Worm (Caenorhabditis elegans): ENCODE measurements around the gene atp-2.
A peak's percentile ranks its signal among the peaks of the same experiment; 100 is the strongest.

The atp-2 gene

DNA sequence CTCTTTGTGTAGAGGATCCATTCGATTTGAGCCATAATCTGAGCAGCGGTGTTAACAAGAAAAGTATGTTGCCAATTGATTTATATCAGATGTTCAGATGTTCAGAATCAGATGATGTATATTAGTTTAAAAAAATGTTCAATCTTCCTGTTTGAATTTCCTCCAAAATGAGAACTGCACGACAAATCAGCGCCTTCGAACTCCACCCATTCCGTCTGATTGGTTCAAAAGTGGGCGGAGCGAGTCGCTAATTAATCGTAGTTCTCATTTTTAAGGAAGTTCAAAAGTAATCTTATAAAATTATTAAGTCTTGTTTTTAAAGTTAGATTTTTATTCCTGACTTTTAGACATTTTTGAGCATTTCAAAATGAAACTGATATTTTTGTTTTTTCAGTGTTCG, 49.1 kb upstream of the atp-2 start:
- TF ChIP-seq peb-1 (tag; optimal IDR thresholded peaks at IDR 0.05) (no peak), mdl-1 (tag; optimal IDR thresholded peaks at IDR 0.05) (no peak), C34F6.9 (tag; optimal IDR thresholded peaks at IDR 0.05) (no peak), nhr-11 (tag; optimal IDR thresholded peaks at IDR 0.05) (no peak), lin-13 (GFP tag; optimal IDR thresholded peaks at IDR 0.05) (no peak), egl-27 (tag; optimal IDR thresholded peaks at IDR 0.05) (no peak), dmd-4 (tag; optimal IDR thresholded peaks at IDR 0.05) (no peak), nhr-129 (tag; optimal IDR thresholded peaks at IDR 0.05) (no peak), elt-1 (tag; optimal IDR thresholded peaks at IDR 0.05) (no peak), fos-1 (tag; optimal IDR thresholded peaks at IDR 0.05) (no peak), nhr-25 (tag; optimal IDR thresholded peaks at IDR 0.05) (no peak), R02D3.7 (tag; optimal IDR thresholded peaks at IDR 0.05) (no peak), zag-1 (tag; optimal IDR thresholded peaks at IDR 0.05) (no peak), lin-39 (tag; optimal IDR thresholded peaks at IDR 0.05) (no peak), crh-2 (tag; optimal IDR thresholded peaks at IDR 0.05) (no peak), alr-1 (tag; optimal IDR thresholded peaks at IDR 0.05) (no peak), unc-55 (GFP tag; optimal IDR thresholded peaks at IDR 0.05) (no peak), ztf-11 (tag; optimal IDR thresholded peaks at IDR 0.05) (no peak), mab-5 (tag; optimal IDR thresholded peaks at IDR 0.05) (no peak)

DNA sequence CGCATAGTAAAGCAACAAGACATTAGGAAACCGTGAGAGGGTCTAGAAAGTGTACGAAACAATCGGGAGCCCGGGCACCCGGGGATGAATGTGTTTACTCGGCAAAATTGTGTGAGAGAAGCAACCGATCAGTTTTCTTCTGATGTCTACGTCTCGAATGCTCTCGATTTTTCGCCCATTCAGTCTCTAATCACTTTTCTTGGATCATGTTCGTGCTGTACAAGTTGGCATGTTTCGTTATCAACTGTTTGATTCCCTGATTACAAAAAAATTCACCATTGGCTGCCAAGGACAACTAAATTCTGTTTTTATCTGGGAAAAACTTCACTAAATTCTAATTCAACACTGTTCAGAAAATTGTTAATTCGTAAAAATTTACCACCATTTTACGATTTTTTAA, 47.6 kb upstream of the atp-2 start:
- TF ChIP-seq fos-1 (tag; optimal IDR thresholded peaks at IDR 0.05) (peak; percentile 51), unc-39 (tag; optimal IDR thresholded peaks at IDR 0.05) (no peak), nhr-10 (tag; optimal IDR thresholded peaks at IDR 0.05) (no peak), sem-4 (tag; optimal IDR thresholded peaks at IDR 0.05) (no peak), nhr-129 (tag; optimal IDR thresholded peaks at IDR 0.05) (peak; percentile 33), egl-27 (tag; optimal IDR thresholded peaks at IDR 0.05) (no peak), ztf-4 (tag; optimal IDR thresholded peaks at IDR 0.05) (no peak), lsy-2 (tag; optimal IDR thresholded peaks at IDR 0.05) (no peak), gmeb-1 (tag; optimal IDR thresholded peaks at IDR 0.05) (no peak), nhr-6 (tag; optimal IDR thresholded peaks at IDR 0.05) (no peak), zag-1 (tag; optimal IDR thresholded peaks at IDR 0.05) (no peak), ztf-1 (GFP tag; conservative IDR thresholded peaks at IDR 0.05) (no peak), F13H6.1 (tag; optimal IDR thresholded peaks at IDR 0.05) (no peak), unc-62 (GFP tag; optimal IDR thresholded peaks at IDR 0.05) (no peak), nhr-11 (tag; optimal IDR thresholded peaks at IDR 0.05) (no peak)

DNA sequence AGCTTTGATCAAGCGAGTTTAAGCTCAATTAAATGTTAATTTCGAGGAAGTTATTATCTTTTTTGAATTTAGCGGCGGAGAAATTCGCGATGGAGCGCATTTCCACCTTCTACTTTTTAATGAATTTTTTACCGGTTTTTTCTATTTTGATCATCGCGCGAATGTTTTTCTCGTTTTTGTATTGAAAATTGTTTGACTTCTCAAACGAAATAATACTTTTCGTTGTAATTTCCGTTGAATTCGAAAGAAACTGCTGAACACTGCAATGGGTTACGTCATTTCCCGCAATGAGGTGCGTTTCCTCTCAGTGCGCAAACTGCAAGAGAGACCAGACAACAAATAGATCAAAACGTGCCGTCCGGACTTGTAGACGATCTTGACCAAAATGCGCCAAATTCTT, 47.0 kb upstream of the atp-2 start:
- no peak for TF ChIP-seq nhr-6 (tag; optimal IDR thresholded peaks at IDR 0.05)
- TF ChIP-seq nhr-129 (tag; optimal IDR thresholded peaks at IDR 0.05) = peak; percentile 42
- TF ChIP-seq fos-1 (tag; optimal IDR thresholded peaks at IDR 0.05) = peak; percentile 22

DNA sequence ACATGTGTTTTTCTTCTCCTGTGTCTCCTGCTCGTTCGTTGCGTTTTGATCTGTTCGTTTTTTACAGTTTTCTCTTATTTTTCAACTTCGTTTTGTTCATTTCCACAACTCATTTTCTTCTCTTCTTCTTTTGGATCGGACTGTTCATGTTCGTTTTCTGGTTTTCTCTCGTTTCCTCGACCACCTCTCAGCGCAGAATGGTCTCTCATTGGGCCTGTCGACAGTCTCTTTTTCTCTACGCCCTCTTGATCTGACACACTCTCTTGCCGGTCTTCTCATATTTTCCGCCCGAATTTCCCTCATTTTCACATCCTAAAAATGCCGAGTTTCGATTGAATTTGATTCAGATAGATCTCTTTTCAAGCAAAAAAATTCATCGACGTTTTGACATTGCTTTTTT, 46.6 kb upstream of the atp-2 start:
- TF ChIP-seq sma-3 (GFP tag; optimal IDR thresholded peaks at IDR 0.05) (no peak), mab-5 (tag; optimal IDR thresholded peaks at IDR 0.05) (no peak), nhr-11 (tag; optimal IDR thresholded peaks at IDR 0.05) (no peak), nhr-23 (tag; optimal IDR thresholded peaks at IDR 0.05) (no peak), lin-13 (GFP tag; optimal IDR thresholded peaks at IDR 0.05) (no peak), blmp-1 (tag; optimal IDR thresholded peaks at IDR 0.05; ENCODE audit: insufficient read depth) (no peak), alr-1 (tag; optimal IDR thresholded peaks at IDR 0.05) (no peak), lin-11 (tag; optimal IDR thresholded peaks at IDR 0.05) (no peak), skn-1 (tag; optimal IDR thresholded peaks at IDR 0.05) (no peak), ama-1 (optimal IDR thresholded peaks at IDR 0.05) (no peak), nhr-77 (tag; optimal IDR thresholded peaks at IDR 0.05) (no peak), ztf-11 (tag; optimal IDR thresholded peaks at IDR 0.05) (no peak), unc-62 (GFP tag; optimal IDR thresholded peaks at IDR 0.05) (no peak), unc-39 (tag; optimal IDR thresholded peaks at IDR 0.05) (no peak)

DNA sequence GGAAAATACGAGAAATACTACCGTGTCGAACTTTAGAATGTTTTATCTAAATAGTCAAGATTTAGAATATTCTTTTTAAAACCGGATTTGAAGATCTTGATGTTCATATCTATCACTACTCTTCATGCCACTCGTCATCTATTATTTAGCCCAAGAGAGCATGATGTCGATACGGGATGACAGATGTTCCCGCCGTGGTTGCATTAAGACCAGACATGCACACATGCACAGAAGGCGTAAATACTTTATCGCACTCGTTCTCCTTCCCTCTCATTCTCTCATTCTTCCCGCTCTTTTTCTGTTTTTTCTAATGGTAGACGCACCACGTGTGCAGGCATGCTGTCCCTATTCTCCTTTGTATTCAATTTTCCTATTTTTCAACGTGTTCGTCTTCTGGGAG, 44.8 kb upstream of the atp-2 start:
- no peak for TF ChIP-seq lin-11 (tag; optimal IDR thresholded peaks at IDR 0.05)
- TF ChIP-seq nhr-129 (tag; optimal IDR thresholded peaks at IDR 0.05) = peak; percentile 36
- TF ChIP-seq unc-55 (GFP tag; optimal IDR thresholded peaks at IDR 0.05) = peak; percentile 3
- no peak for TF ChIP-seq F13H6.1 (tag; optimal IDR thresholded peaks at IDR 0.05)
- no peak for TF ChIP-seq sem-4 (tag; optimal IDR thresholded peaks at IDR 0.05)

All from whole organism, L2 larva.